Worm (Caenorhabditis elegans) whole organism, young adult: Measurements from ENCODE around the gene twk-44.

Experiments used
- aptf-3 ChIP-seq: fragments of 200-800 bp; sonication (Bioruptor generic); IDR thresholded peaks from 2 replicates; pipeline ENCODE4 v1.3.6; 2022; ENCODE audit warnings: missing genetic modification characterization, missing compliant biosample characterization
- rpc-1 ChIP-seq, 2 experiments: fragments of 150-350 bp in 1 of 2; sonication (generic microtip) in 1 of 2; optimal IDR thresholded peaks; 2 replicates each; lab custom pipeline; 2014 to 2018; ENCODE audit warnings: missing biosample characterization in 1 of 2, missing genetic modification characterization in 1 of 2, missing genetic modification reagents in 1 of 2, missing genotype in 1 of 2
- zfh-2 ChIP-seq: fragments of 200-800 bp; sonication (Bioruptor generic); conservative IDR thresholded peaks from 2 replicates; pipeline ENCODE4 v1.3.6; 2022; ENCODE audit warnings: missing genetic modification reagents, missing genetic modification characterization, missing compliant biosample characterization

DNA sequence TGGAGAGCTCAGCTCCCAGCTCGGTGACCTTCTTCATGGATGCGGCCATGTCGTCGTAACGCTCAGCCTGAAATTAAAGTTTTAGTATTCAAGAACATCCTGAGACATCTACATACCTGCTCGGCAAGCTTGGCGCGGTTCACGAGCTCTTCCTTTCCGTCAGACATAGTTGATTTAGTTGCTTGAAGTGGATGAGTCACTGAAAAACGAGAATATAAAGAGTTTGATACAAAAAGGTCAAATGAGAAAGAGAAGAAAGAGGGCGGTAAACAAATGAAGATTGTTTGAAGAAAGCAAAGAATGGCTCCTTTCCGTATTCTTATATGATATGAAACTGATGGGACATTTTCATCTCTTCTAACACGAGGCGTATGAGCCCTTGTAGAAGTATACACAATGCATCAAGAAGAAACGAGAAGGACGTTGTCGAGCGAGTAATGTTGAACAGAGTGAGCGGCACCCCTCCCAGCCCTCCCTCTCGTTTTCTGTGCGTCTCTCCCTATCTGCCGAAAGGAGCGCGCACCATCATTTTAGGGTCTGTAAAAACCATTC, 21.6 kb downstream of the twk-44 start, which contains the start of gene ftt-2:
- TF ChIP-seq aptf-3 (GFP tag; lab: Robert Waterston, UW) = no peak
- TF ChIP-seq rpc-1 (optimal IDR thresholded peaks at IDR 0.05; lab: Kevin White, UChicago) = no peak
- TF ChIP-seq rpc-1 (tag; optimal IDR thresholded peaks at IDR 0.05; lab: Kevin White, UChicago) = no peak
- TF ChIP-seq zfh-2 (GFP tag; lab: Robert Waterston, UW) = no peak
